Fruit fly (Drosophila melanogaster): ENCODE measurements around the gene yellow-e.

The yellow-e gene

DNA sequence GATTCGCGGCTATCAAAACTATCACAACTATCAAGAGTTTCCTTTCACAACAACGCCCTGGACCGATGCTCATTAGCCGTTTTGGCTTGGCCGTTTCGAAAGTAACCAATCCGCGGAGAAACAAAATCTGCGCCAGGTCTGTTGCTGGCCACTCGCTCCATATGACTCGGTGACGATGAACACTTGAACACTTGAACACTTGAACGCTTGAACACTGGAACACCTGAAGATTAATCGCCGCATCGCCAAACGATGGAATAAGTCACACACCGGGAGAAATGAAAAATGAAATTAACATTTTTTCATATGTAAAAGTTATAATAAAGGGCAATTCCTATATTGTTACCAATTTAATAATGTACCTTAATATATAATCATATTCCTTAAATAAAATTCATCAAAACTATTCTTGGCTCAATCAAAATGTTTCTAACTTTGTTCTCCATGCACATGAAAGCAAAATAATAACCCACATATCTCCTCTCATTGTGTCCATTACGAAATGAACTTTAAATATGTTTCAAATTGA is 2.0 kb upstream of the yellow-e start:
- TF ChIP-seq CG31627 (GFP tag; optimal IDR thresholded peaks at IDR 0.05) (no peak), fd85E (GFP tag; optimal IDR thresholded peaks at IDR 0.05) (no peak), CG11294 (GFP tag; IDR thresholded peaks at IDR 0.05) (no peak), pdm3 (GFP tag; optimal IDR thresholded peaks at IDR 0.05) (no peak), CG8119 (GFP tag; IDR thresholded peaks at IDR 0.05) (peak; percentile 52; the same call in 2 of the 3 replicates), Smox (GFP tag; optimal IDR thresholded peaks at IDR 0.05) (no peak), CG32006 (GFP tag; optimal IDR thresholded peaks at IDR 0.05) (peak; percentile 59), topi (GFP tag; optimal IDR thresholded peaks at IDR 0.05) (no peak), CG7368 (GFP tag; optimal IDR thresholded peaks at IDR 0.05) (no peak), CG8632 (GFP tag; optimal IDR thresholded peaks at IDR 0.05) (no peak), CG15336 (GFP tag; IDR thresholded peaks at IDR 0.05) (peak; percentile 57), Eip78C (GFP tag) (peak; percentile 34), CG6276 (GFP tag; optimal IDR thresholded peaks at IDR 0.05) (peak; percentile 10)

dm6 chr3R:13412704-13413103 is 2.4 kb downstream of the yellow-e start:
- TF ChIP-seq Hr4 (GFP tag; optimal IDR thresholded peaks at IDR 0.05) (peak; percentile 66), CG4318 (GFP tag; optimal IDR thresholded peaks at IDR 0.05) (peak; percentile 28), Lpt (GFP tag; optimal IDR thresholded peaks at IDR 0.05) (peak; percentile 5), CG3032 (tag; optimal IDR thresholded peaks at IDR 0.05) (no peak), CG11762 (GFP tag; optimal IDR thresholded peaks at IDR 0.05; ENCODE audit: insufficient read depth) (no peak), dac (GFP tag; optimal IDR thresholded peaks at IDR 0.05) (no peak), CG32006 (GFP tag; optimal IDR thresholded peaks at IDR 0.05) (peak; percentile 67), CG6163 (GFP tag; IDR thresholded peaks at IDR 0.05) (no peak), fd85E (GFP tag; optimal IDR thresholded peaks at IDR 0.05) (no peak), vri (GFP tag; optimal IDR thresholded peaks at IDR 0.05) (no peak), CG8119 (GFP tag; IDR thresholded peaks at IDR 0.05) (0 out of 3 replicates have a peak, but pooled peaks have one; percentile 43), Sox14 (GFP tag; optimal IDR thresholded peaks at IDR 0.05) (no peak), Eip78C (GFP tag) (peak; percentile 62), CG10669 (GFP tag; optimal IDR thresholded peaks at IDR 0.05) (no peak), cyc (GFP tag; optimal IDR thresholded peaks at IDR 0.05) (no peak), CG6276 (GFP tag; optimal IDR thresholded peaks at IDR 0.05) (peak; percentile 50), svp (GFP tag) (no peak), CG11294 (GFP tag; IDR thresholded peaks at IDR 0.05) (no peak), achi (GFP tag; optimal IDR thresholded peaks at IDR 0.05) (no peak), CG11902 (GFP tag; optimal IDR thresholded peaks at IDR 0.05) (no peak), CG8319 (GFP tag; optimal IDR thresholded peaks at IDR 0.05) (no peak), eg (GFP tag; IDR thresholded peaks at IDR 0.05) (peak; percentile 51; the same call in 2 of the 3 replicates), acj6 (GFP tag; optimal IDR thresholded peaks at IDR 0.05) (no peak), Sox15 (GFP tag; optimal IDR thresholded peaks at IDR 0.05) (no peak), dsx (GFP tag; optimal IDR thresholded peaks at IDR 0.05; ENCODE audit: poor library complexity, severe bottlenecking) (no peak), Hr38 (GFP tag; optimal IDR thresholded peaks at IDR 0.05) (no peak), Blimp-1 (GFP tag; optimal IDR thresholded peaks at IDR 0.05) (no peak), fd59A (GFP tag; optimal IDR thresholded peaks at IDR 0.05) (no peak), pdm3 (GFP tag; optimal IDR thresholded peaks at IDR 0.05) (peak; percentile 7), CG10631 (GFP tag; optimal IDR thresholded peaks at IDR 0.05) (no peak), CG15336 (GFP tag; IDR thresholded peaks at IDR 0.05) (peak; percentile 40; the same call in 1 of the 2 replicates)

DNA sequence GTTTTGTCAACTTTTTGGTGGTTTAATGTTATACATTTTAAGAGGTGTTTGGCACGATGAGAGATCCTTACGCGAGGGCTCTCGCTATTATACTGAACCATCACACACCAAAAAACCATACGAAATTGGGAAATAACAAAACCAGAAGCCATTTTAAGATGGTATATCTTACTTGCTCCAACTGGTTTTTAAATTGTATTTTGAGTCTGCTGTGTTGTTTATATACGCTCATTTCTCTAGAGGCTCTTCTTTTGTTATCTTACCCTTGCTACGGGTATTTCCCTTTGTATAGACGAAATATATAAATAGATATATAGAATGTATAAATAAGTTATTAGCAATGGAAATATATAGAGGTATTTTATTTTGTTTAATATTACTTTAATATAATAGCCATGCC is 8.2 kb downstream of the yellow-e start, which contains the start of gene yellow-e2:
yellow-e2 (minus strand) TSS at position 101 of the 400 bp plus-strand sequence.
- peak; percentile 1 for TF ChIP-seq Eip78C (GFP tag)
- TF ChIP-seq Hr38 (GFP tag; optimal IDR thresholded peaks at IDR 0.05): no peak
- no peak for TF ChIP-seq CG3919 (GFP tag; optimal IDR thresholded peaks at IDR 0.05)
- peak; percentile 55 for TF ChIP-seq svp (GFP tag)
- peak; percentile 23 for TF ChIP-seq dsx (GFP tag; optimal IDR thresholded peaks at IDR 0.05; ENCODE audit: poor library complexity, severe bottlenecking)

All from whole organism, prepupa.